Worm (Caenorhabditis elegans): ENCODE results near the gene col-101.

DNA sequence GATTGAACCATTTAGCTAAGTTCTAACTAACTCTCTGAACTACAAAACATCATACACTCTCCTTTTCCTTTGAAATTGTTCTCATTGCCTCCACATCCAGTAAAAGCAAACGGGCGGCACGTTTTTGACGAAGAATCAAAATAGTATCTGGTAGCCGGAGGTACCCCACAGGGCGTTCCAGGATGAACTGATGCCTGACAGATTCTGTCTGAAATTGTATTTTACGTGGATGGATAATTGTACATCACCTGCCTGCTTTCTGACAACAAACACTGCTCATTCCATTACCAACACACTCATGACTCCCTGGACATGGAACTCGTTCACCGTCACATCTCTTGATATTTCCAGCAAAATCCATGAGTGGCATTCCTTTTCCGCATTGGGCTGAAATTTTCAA is 36.4 kb downstream of the col-101 start:
- TF ChIP-seq ama-1 (optimal IDR thresholded peaks at IDR 0.05) (no peak), ama-1 (GFP tag; optimal IDR thresholded peaks at IDR 0.05) (no peak), hrde-1 (tag; optimal IDR thresholded peaks at IDR 0.05; ENCODE audit: borderline replicate concordance) (no peak), nfya-2 (GFP tag; IDR thresholded peaks at IDR 0.05) (no peak), nhr-179 (tag; optimal IDR thresholded peaks at IDR 0.05) (no peak)

Measured in whole organism, young adult.